Fruit fly (Drosophila melanogaster): Measurements from ENCODE around the gene CG46448.

The CG46448 gene

dm6 chr2L:2357228-2357656 lies 34.2 kb upstream of the CG46448 start, which contains the start of gene CG9967 (continued):
- TF ChIP-seq CG4820 (GFP tag; optimal IDR thresholded peaks at IDR 0.05) (no peak), CG9437 (GFP tag; optimal IDR thresholded peaks at IDR 0.05) (no peak), Hr51 (GFP tag; optimal IDR thresholded peaks at IDR 0.05) (no peak), ken (GFP tag; IDR thresholded peaks at IDR 0.05) (no peak), bab2 (GFP tag; optimal IDR thresholded peaks at IDR 0.05) (no peak), Oli (tag; optimal IDR thresholded peaks at IDR 0.05) (no peak), CG17328 (GFP tag; IDR thresholded peaks at IDR 0.05) (no peak), tx (GFP tag; optimal IDR thresholded peaks at IDR 0.05) (no peak), CG12155 (GFP tag; optimal IDR thresholded peaks at IDR 0.05) (peak; percentile 13), Aef1 (GFP tag; IDR thresholded peaks at IDR 0.05) (no peak), CG11247 (GFP tag; IDR thresholded peaks at IDR 0.05) (no peak), CG30020 (tag; optimal IDR thresholded peaks at IDR 0.05) (no peak), CG10543 (GFP tag; optimal IDR thresholded peaks at IDR 0.05) (no peak), CG16813 (GFP tag; IDR thresholded peaks at IDR 0.05; ENCODE audit: partially characterized antibody) (peak; percentile 38; the same call in 1 of the 3 replicates), luna (GFP tag; optimal IDR thresholded peaks at IDR 0.05) (no peak), CG43689 (GFP tag; IDR thresholded peaks at IDR 0.05) (no peak), CG9727 (GFP tag; optimal IDR thresholded peaks at IDR 0.05) (no peak), CG6654 (GFP tag; optimal IDR thresholded peaks at IDR 0.05) (no peak), ewg (GFP tag; optimal IDR thresholded peaks at IDR 0.05) (no peak), Spps (tag; optimal IDR thresholded peaks at IDR 0.05) (no peak), CG12219 (GFP tag; optimal IDR thresholded peaks at IDR 0.05) (no peak), Dbx (GFP tag; IDR thresholded peaks at IDR 0.05) (no peak), E2f1 (GFP tag; IDR thresholded peaks at IDR 0.05) (no peak), Fer3 (tag; optimal IDR thresholded peaks at IDR 0.05) (no peak), gsb-n (tag; optimal IDR thresholded peaks at IDR 0.05) (no peak), vfl (GFP tag; optimal IDR thresholded peaks at IDR 0.05) (no peak), dati (GFP tag; IDR thresholded peaks at IDR 0.05) (no peak), ac (GFP tag; optimal IDR thresholded peaks at IDR 0.05) (no peak), ab (GFP tag; optimal IDR thresholded peaks at IDR 0.05) (no peak), slp2 (GFP tag; optimal IDR thresholded peaks at IDR 0.05) (no peak), peb (GFP tag; IDR thresholded peaks at IDR 0.05) (no peak), nom (GFP tag; optimal IDR thresholded peaks at IDR 0.05) (no peak), grau (tag; optimal IDR thresholded peaks at IDR 0.05) (no peak), Hr78 (GFP tag; optimal IDR thresholded peaks at IDR 0.05) (no peak), wdn (GFP tag; IDR thresholded peaks at IDR 0.05) (no peak), so (GFP tag; IDR thresholded peaks at IDR 0.05) (no peak), Med (GFP tag) (peak; percentile 73), CG14710 (tag; optimal IDR thresholded peaks at IDR 0.05) (peak; percentile 51), CG14441 (GFP tag; IDR thresholded peaks at IDR 0.05) (no peak), row (GFP tag; IDR thresholded peaks at IDR 0.05) (peak; percentile 59), Fer2 (tag; optimal IDR thresholded peaks at IDR 0.05) (no peak), trem (tag; optimal IDR thresholded peaks at IDR 0.05) (peak; percentile 99), Stat92E (GFP tag; optimal IDR thresholded peaks at IDR 0.05) (no peak), org-1 (GFP tag; optimal IDR thresholded peaks at IDR 0.05) (no peak), Hr3 (GFP tag; optimal IDR thresholded peaks at IDR 0.05) (no peak), CoRest (tag; optimal IDR thresholded peaks at IDR 0.05) (peak; percentile 37), knrl (GFP tag; IDR thresholded peaks at IDR 0.05; ENCODE audit: partially characterized antibody) (0 out of 3 replicates have a peak, but pooled peaks have one; percentile 31), fru (optimal IDR thresholded peaks at IDR 0.05) (no peak), jigr1 (GFP tag; IDR thresholded peaks at IDR 0.05) (no peak), ind (GFP tag; optimal IDR thresholded peaks at IDR 0.05) (no peak), Hey (tag; optimal IDR thresholded peaks at IDR 0.05) (no peak), en (GFP tag; optimal IDR thresholded peaks at IDR 0.05) (no peak)

Data from whole organism, embryonic.